Fruit fly (Drosophila melanogaster) whole organism, wandering third instar larva: ENCODE data around the gene CG15020.

ENCODE experiments used
- Abd-B ChIP-seq: fragments of >200 bp; optimal IDR thresholded peaks from 2 replicates; lab custom pipeline; 2017; ENCODE audit warnings: missing biosample characterization, missing genetic modification characterization
- CG9705 ChIP-seq: fragments of 200-800 bp; sonication (Bioruptor generic); optimal IDR thresholded peaks from 2 replicates; lab custom pipeline; 2018; ENCODE audit warnings: missing biosample characterization, mild to moderate bottlenecking, missing genetic modification characterization
- CrebA ChIP-seq: fragments of 200-800 bp; sonication (Bioruptor generic); optimal IDR thresholded peaks from 2 replicates; lab custom pipeline; 2016; ENCODE audit warnings: missing biosample characterization, mild to moderate bottlenecking, missing genetic modification characterization, borderline replicate concordance
- Dfd ChIP-seq: fragments of >200 bp; optimal IDR thresholded peaks from 2 replicates; lab custom pipeline; 2017; ENCODE audit warnings: missing biosample characterization, missing genetic modification characterization
- Dif ChIP-seq: fragments of 200-275, 200-300 bp; sonication (Bioruptor generic); optimal IDR thresholded peaks from 2 replicates; lab custom pipeline; 2018; ENCODE audit warnings: missing biosample characterization, missing genetic modification characterization; ENCODE audit not compliant: partially characterized antibody
- HLH106 ChIP-seq: fragments of 200-800 bp; optimal IDR thresholded peaks from 3 replicates; lab custom pipeline; 2019; ENCODE audit warnings: missing biosample characterization, mild to moderate bottlenecking, missing genetic modification characterization, moderate library complexity
- Hnf4 ChIP-seq: fragments of 200-800 bp; sonication (Bioruptor generic); optimal IDR thresholded peaks from 2 replicates; lab custom pipeline; 2016; ENCODE audit warnings: missing biosample characterization, mild to moderate bottlenecking, missing genetic modification characterization
- Hr83 ChIP-seq: fragments of 200-300 bp; sonication (Bioruptor generic); optimal IDR thresholded peaks from 2 replicates; lab custom pipeline; 2016; ENCODE audit warnings: missing biosample characterization, mild to moderate bottlenecking, missing genetic modification characterization, moderate library complexity; ENCODE audit not compliant: poor library complexity, severe bottlenecking
- Jra ChIP-seq: sonication (Bioruptor generic); optimal IDR thresholded peaks from 2 replicates; lab custom pipeline; 2016; ENCODE audit warnings: missing biosample characterization, missing genetic modification characterization
- Mio ChIP-seq: sonication (Bioruptor generic); optimal IDR thresholded peaks from 2 replicates; lab custom pipeline; 2016; ENCODE audit warnings: missing biosample characterization, missing genetic modification characterization
- N ChIP-seq: fragments of >200 bp; optimal IDR thresholded peaks from 2 replicates; lab custom pipeline; 2018; ENCODE audit warnings: missing biosample characterization, missing external identifiers, missing genetic modification characterization
- OdsH ChIP-seq: fragments of 200-800 bp; sonication (Bioruptor generic); optimal IDR thresholded peaks from 2 replicates; lab custom pipeline; 2016; ENCODE audit warnings: missing biosample characterization, mild to moderate bottlenecking, missing genetic modification characterization
- Rel ChIP-seq, 2 experiments: fragments of 200-800 bp; sonication (Bioruptor generic) in 1 of 2; optimal IDR thresholded peaks; 2 replicates in 1 of 2; 3 replicates in 1 of 2; lab custom pipeline; 2016 to 2019; ENCODE audit warnings: mild to moderate bottlenecking in 2 of 2, missing biosample characterization in 2 of 2, missing genetic modification characterization in 2 of 2, moderate library complexity in 1 of 2
- Sp1 ChIP-seq: fragments of 200-800 bp; sonication (Bioruptor generic); optimal IDR thresholded peaks from 3 replicates; lab custom pipeline; 2019; ENCODE audit warnings: missing biosample characterization, mild to moderate bottlenecking, missing genetic modification characterization, moderate library complexity
- Vsx2 ChIP-seq: fragments of 200-300, 225-300 bp; sonication (Bioruptor generic); optimal IDR thresholded peaks from 2 replicates; lab custom pipeline; 2018; ENCODE audit warnings: missing biosample characterization, missing genetic modification characterization; ENCODE audit not compliant: partially characterized antibody
- br ChIP-seq: fragments of 200-800 bp; sonication (Bioruptor generic); optimal IDR thresholded peaks from 2 replicates; lab custom pipeline; 2016; ENCODE audit warnings: missing biosample characterization, missing genetic modification characterization
- brk ChIP-seq: fragments of 200-800 bp; sonication (Bioruptor generic); optimal IDR thresholded peaks from 2 replicates; lab custom pipeline; 2016; ENCODE audit warnings: missing biosample characterization, mild to moderate bottlenecking, missing genetic modification characterization
- dmrt93B ChIP-seq: fragments of 200-800 bp; sonication (Bioruptor generic); optimal IDR thresholded peaks from 2 replicates; lab custom pipeline; 2018; ENCODE audit warnings: missing biosample characterization, mild to moderate bottlenecking, missing genetic modification characterization
- dsf ChIP-seq: sonication (Bioruptor generic); optimal IDR thresholded peaks from 2 replicates; lab custom pipeline; 2016; ENCODE audit warnings: missing biosample characterization, missing genetic modification characterization, borderline replicate concordance
- ey ChIP-seq: fragments of 200-800 bp; sonication (Bioruptor generic); optimal IDR thresholded peaks from 2 replicates; lab custom pipeline; 2016; ENCODE audit warnings: missing biosample characterization, missing genetic modification characterization
- foxo ChIP-seq, 2 experiments: fragments of 200-800 bp; sonication (Bioruptor generic); optimal IDR thresholded peaks; 2 replicates in 1 of 2; 3 replicates in 1 of 2; lab custom pipeline; 2016 to 2017; ENCODE audit warnings: missing biosample characterization in 2 of 2, missing genetic modification characterization in 2 of 2
- fru ChIP-seq: fragments of 200-800 bp; sonication (Bioruptor generic); optimal IDR thresholded peaks from 3 replicates; lab custom pipeline; 2016; ENCODE audit warnings: missing biosample characterization, mild to moderate bottlenecking, missing genetic modification characterization
- h ChIP-seq: fragments of 200-800 bp; sonication (Bioruptor generic); optimal IDR thresholded peaks from 3 replicates; lab custom pipeline; 2016; ENCODE audit warnings: missing biosample characterization, mild to moderate bottlenecking, missing genetic modification characterization
- jim ChIP-seq: fragments of 175-275, 200-325 bp; sonication (Bioruptor generic); optimal IDR thresholded peaks from 2 replicates; lab custom pipeline; 2016; ENCODE audit warnings: missing biosample characterization, mild to moderate bottlenecking, missing genetic modification characterization
- lola ChIP-seq: fragments of >200 bp; optimal IDR thresholded peaks from 2 replicates; lab custom pipeline; 2017; ENCODE audit warnings: missing biosample characterization, missing genetic modification characterization
- pan ChIP-seq: fragments of >200 bp; optimal IDR thresholded peaks from 2 replicates; lab custom pipeline; 2017
- rgr ChIP-seq: fragments of 200-800 bp; sonication (Bioruptor generic); optimal IDR thresholded peaks from 3 replicates; lab custom pipeline; 2016; ENCODE audit warnings: missing biosample characterization, mild to moderate bottlenecking, missing genetic modification characterization
- sv ChIP-seq: fragments of 200-800 bp; sonication (Bioruptor generic); optimal IDR thresholded peaks from 3 replicates; lab custom pipeline; 2016; ENCODE audit warnings: missing biosample characterization, missing genetic modification characterization
- tai ChIP-seq: sonication (Bioruptor generic); optimal IDR thresholded peaks from 2 replicates; lab custom pipeline; 2016; ENCODE audit warnings: missing biosample characterization, missing genetic modification characterization
- woc ChIP-seq: sonication (Bioruptor generic); optimal IDR thresholded peaks from 2 replicates; lab custom pipeline; 2016; ENCODE audit warnings: missing biosample characterization, mild to moderate bottlenecking, missing genetic modification characterization

Gene CG15020

DNA sequence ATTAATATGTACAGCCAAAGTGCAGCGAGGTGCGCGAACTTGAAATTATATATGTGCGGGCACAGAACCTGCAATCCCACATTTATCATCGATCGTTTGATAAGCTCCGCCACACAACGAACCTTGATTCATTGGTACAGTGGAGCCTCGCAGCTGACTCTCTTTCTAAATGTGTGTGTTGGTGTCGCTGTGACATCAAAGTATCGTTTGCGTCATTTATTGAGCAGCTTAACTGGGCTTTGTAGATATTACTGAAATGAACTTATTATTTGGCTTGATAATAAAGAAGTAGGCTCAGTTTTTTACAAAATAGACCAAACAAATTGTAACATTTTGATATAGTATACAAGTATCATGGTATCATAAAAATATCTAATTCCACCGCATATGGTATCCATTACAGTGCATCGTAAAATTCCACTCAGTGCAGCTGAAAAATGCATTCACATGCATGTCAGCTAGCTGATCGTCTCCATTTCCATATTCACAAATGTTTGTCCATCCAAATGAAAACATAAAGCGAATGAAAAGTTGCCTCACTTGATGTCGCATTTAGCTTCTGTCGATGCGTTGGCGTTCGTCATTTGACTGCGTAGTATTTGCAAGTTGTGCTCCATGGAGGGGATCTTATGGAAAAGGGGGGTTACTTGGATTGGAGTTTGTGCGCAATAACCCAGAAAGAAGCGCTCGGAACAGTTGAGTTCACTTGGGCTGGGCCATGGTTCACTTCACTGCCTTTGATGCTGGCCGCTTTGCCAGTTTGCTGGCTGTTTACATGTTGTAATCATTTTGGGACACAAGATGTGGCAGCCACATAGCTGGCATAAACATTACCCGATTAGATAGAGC is 10.2 kb upstream of the CG15020 start:
- TF ChIP-seq OdsH (GFP tag; lab: Kevin White, UChicago) (peak; percentile 16), Sp1 (GFP tag; lab: Kevin White, UChicago) (peak; percentile 3), rgr (GFP tag; lab: Kevin White, UChicago) (peak; percentile 29), pan (lab: Kevin White, UChicago) (no peak), Hnf4 (GFP tag; lab: Kevin White, UChicago) (peak; percentile 47), sv (GFP tag; lab: Kevin White, UChicago) (no peak), Mio (GFP tag; lab: Kevin White, UChicago) (no peak), tai (GFP tag; lab: Kevin White, UChicago) (no peak), dmrt93B (GFP tag; lab: Kevin White, UChicago) (no peak), Rel (GFP tag; optimal IDR thresholded peaks at IDR 0.05; lab: Kevin White, UChicago) (no peak), Rel (tag; optimal IDR thresholded peaks at IDR 0.05; lab: Kevin White, UChicago) (peak; percentile 6), woc (GFP tag; lab: Kevin White, UChicago) (no peak), Dfd (GFP tag; lab: Kevin White, UChicago) (no peak), fru (GFP tag; lab: Kevin White, UChicago) (peak; percentile 60), dsf (GFP tag; lab: Kevin White, UChicago) (no peak), h (GFP tag; lab: Kevin White, UChicago) (peak; percentile 44), lola (GFP tag; lab: Kevin White, UChicago) (no peak), Jra (GFP tag; lab: Kevin White, UChicago) (peak; percentile 23), jim (GFP tag; lab: Kevin White, UChicago) (no peak), ey (GFP tag; lab: Kevin White, UChicago) (peak; percentile 26), br (GFP tag; lab: Kevin White, UChicago) (peak; percentile 28), HLH106 (tag; lab: Kevin White, UChicago) (peak; percentile 35), foxo (GFP tag; optimal IDR thresholded peaks at IDR 0.05; lab: Kevin White, UChicago) (peak in 1 of 2 experiments; percentile 46), CG9705 (GFP tag; lab: Kevin White, UChicago) (no peak), N (GFP tag; lab: Kevin White, UChicago) (no peak)

DNA sequence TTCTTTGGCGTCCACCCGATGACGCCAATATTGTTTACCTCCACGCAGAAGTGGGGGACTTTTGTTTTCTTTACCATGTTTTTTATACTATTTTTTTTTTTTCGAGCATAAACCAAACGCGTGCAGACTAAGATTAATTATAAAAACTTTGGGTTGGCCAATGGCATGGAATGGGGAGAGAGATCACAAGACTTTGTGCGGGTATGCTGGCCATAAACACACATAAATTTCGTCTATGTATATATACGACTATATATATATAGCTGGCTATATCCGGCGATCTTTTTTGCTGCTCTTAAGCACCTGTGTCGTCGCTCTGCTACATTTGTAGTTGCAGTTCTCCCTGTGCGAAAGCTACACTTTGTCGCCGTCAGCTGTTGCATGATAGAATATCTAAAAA is 9.5 kb upstream of the CG15020 start:
- no peak for TF ChIP-seq brk
- TF ChIP-seq CG9705 (GFP tag; lab: Kevin White, UChicago), result no peak
- no peak for TF ChIP-seq Abd-B (GFP tag; lab: Kevin White, UChicago)
- no peak for TF ChIP-seq sv (GFP tag; lab: Kevin White, UChicago)
- TF ChIP-seq lola (GFP tag; lab: Kevin White, UChicago), result no peak
- TF ChIP-seq ey (GFP tag; lab: Kevin White, UChicago), result no peak
- no peak for TF ChIP-seq foxo (GFP tag; optimal IDR thresholded peaks at IDR 0.05; lab: Kevin White, UChicago)

DNA sequence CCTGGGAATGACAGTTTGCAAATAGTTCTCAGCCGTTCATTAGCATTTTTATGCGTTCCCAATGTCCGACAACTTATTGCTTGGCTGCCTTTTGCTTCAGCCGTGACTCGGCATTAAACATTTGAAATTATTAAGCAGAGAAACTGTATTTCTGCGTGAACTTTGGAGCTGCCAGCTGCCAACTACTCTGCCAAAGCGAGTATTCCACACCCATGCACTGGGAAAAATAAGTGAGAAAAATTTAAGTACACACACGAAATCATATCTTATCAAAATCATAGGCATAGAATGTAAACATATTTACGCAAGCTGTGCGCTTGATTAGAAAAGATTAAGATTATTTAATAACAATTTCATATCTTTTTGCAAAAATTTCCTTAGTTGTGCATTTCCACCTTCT is 8.5 kb upstream of the CG15020 start:
- no peak for TF ChIP-seq Mio (GFP tag; lab: Kevin White, UChicago)
- TF ChIP-seq rgr (GFP tag; lab: Kevin White, UChicago), result no peak

- TF ChIP-seq tai (GFP tag; lab: Kevin White, UChicago) (peak; percentile 1), Rel (GFP tag; optimal IDR thresholded peaks at IDR 0.05; lab: Kevin White, UChicago) (no peak), Rel (tag; optimal IDR thresholded peaks at IDR 0.05; lab: Kevin White, UChicago) (no peak)
These were observed 7.5 kb upstream of the CG15020 start for dm6 chr3L:4413800-4414446.

- TF ChIP-seq Vsx2 (GFP tag; lab: Kevin White, UChicago) (peak; percentile 5), Hnf4 (GFP tag; lab: Kevin White, UChicago) (no peak), Hr83 (no peak), Dif (peak; percentile 50), N (GFP tag; lab: Kevin White, UChicago) (no peak), OdsH (GFP tag; lab: Kevin White, UChicago) (peak; percentile 13), CG9705 (GFP tag; lab: Kevin White, UChicago) (no peak), dmrt93B (GFP tag; lab: Kevin White, UChicago) (no peak), foxo (GFP tag; optimal IDR thresholded peaks at IDR 0.05; lab: Kevin White, UChicago) (no peak), Rel (GFP tag; optimal IDR thresholded peaks at IDR 0.05; lab: Kevin White, UChicago) (peak; percentile 34), Rel (tag; optimal IDR thresholded peaks at IDR 0.05; lab: Kevin White, UChicago) (no peak), Sp1 (GFP tag; lab: Kevin White, UChicago) (peak; percentile 6), CrebA (GFP tag; lab: Kevin White, UChicago) (no peak)
These were observed 6.9 kb upstream of the CG15020 start for dm6 chr3L:4414579-4414978.
